Fruit fly (Drosophila melanogaster) whole organism, embryonic: Measurements from ENCODE around the gene CG14439.

ENCODE experiments used
- Aef1 ChIP-seq: fragments of 200-800 bp; sonication (Bioruptor generic); IDR thresholded peaks from 3 replicates; pipeline ENCODE4 v1.3.6; 2022; ENCODE audit warnings: missing biosample characterization, missing genetic modification characterization
- Blimp-1 ChIP-seq: fragments of 200-800 bp; sonication (Bioruptor generic); optimal IDR thresholded peaks from 3 replicates; lab custom pipeline; 2018; ENCODE audit warnings: missing biosample characterization, missing genetic modification characterization, mild to moderate bottlenecking, moderate library complexity, missing genetic modification reagents
- CG11398 ChIP-seq: fragments of 200-800 bp; sonication (Bioruptor generic); optimal IDR thresholded peaks from 2 replicates; lab custom pipeline; 2016; ENCODE audit warnings: missing biosample characterization, missing genetic modification characterization
- CG11723 ChIP-seq: fragments of 200-800 bp; sonication (Bioruptor generic); optimal IDR thresholded peaks from 2 replicates; lab custom pipeline; 2017; ENCODE audit warnings: missing biosample characterization, mild to moderate bottlenecking, missing genetic modification characterization
- CG12942 ChIP-seq: fragments of 200-800 bp; sonication (Bioruptor generic); optimal IDR thresholded peaks from 3 replicates; lab custom pipeline; 2016; ENCODE audit warnings: missing biosample characterization, missing genetic modification characterization
- CG14441 ChIP-seq: fragments of 200-800 bp; sonication (Bioruptor generic); IDR thresholded peaks from 2 replicates; pipeline ENCODE4 v1.3.6; 2022; ENCODE audit warnings: missing biosample characterization, missing genetic modification characterization
- CG15479 ChIP-seq: fragments of 200-800 bp; sonication (Bioruptor generic); optimal IDR thresholded peaks from 3 replicates; lab custom pipeline; 2019; ENCODE audit warnings: missing biosample characterization, mild to moderate bottlenecking, missing genetic modification characterization, moderate library complexity
- CG16815 ChIP-seq: fragments of 200-800 bp; sonication (Bioruptor generic); optimal IDR thresholded peaks from 3 replicates; lab custom pipeline; 2017; ENCODE audit warnings: missing biosample characterization, mild to moderate bottlenecking, missing genetic modification characterization
- CG17186 ChIP-seq: fragments of 200-800 bp; sonication (Bioruptor generic); optimal IDR thresholded peaks from 3 replicates; lab custom pipeline; 2017; ENCODE audit warnings: missing biosample characterization, missing genetic modification reagents, missing genetic modification characterization
- CG17802 ChIP-seq: fragments of 200-800 bp; sonication (Bioruptor generic); optimal IDR thresholded peaks from 2 replicates; lab custom pipeline; 2018; ENCODE audit warnings: missing biosample characterization, mild to moderate bottlenecking, missing genetic modification characterization, moderate library complexity
- CG18764 ChIP-seq: fragments of 200-800 bp; sonication (Bioruptor generic); optimal IDR thresholded peaks from 3 replicates; lab custom pipeline; 2016; ENCODE audit warnings: missing biosample characterization, missing genetic modification characterization
- CG3065 ChIP-seq: fragments of 200-800 bp; sonication (Bioruptor generic); optimal IDR thresholded peaks from 2 replicates; lab custom pipeline; 2016; ENCODE audit warnings: missing biosample characterization, missing genetic modification characterization
- CG3163 ChIP-seq: fragments of 200-800 bp; sonication (Bioruptor generic); optimal IDR thresholded peaks from 3 replicates; lab custom pipeline; 2016; ENCODE audit warnings: missing biosample characterization, missing genetic modification characterization
- CG3281 ChIP-seq: fragments of 200-800 bp; sonication (Bioruptor generic); optimal IDR thresholded peaks from 3 replicates; lab custom pipeline; 2017; ENCODE audit warnings: missing biosample characterization, mild to moderate bottlenecking, missing genetic modification characterization
- CG3407 ChIP-seq: fragments of 200-800 bp; sonication (Bioruptor generic); optimal IDR thresholded peaks from 2 replicates; lab custom pipeline; 2018; ENCODE audit warnings: missing biosample characterization, mild to moderate bottlenecking, missing genetic modification characterization
- CG3838 ChIP-seq: fragments of 200-800 bp; sonication (Bioruptor generic); optimal IDR thresholded peaks from 3 replicates; lab custom pipeline; 2016; ENCODE audit warnings: missing biosample characterization, missing genetic modification characterization
- CG42726 ChIP-seq: fragments of 200-800 bp; sonication (Bioruptor generic); IDR thresholded peaks from 2 replicates; pipeline ENCODE4 v1.3.6; 2022; ENCODE audit warnings: missing biosample characterization, missing genetic modification characterization; ENCODE audit not compliant: partially characterized antibody
- CG4820 ChIP-seq: fragments of 200-800 bp; sonication (Bioruptor generic); optimal IDR thresholded peaks from 3 replicates; lab custom pipeline; 2016; ENCODE audit warnings: missing biosample characterization, missing genetic modification characterization
- CG6813 ChIP-seq: fragments of 200-800 bp; sonication (Bioruptor generic); optimal IDR thresholded peaks from 2 replicates; lab custom pipeline; 2017; ENCODE audit warnings: missing biosample characterization, missing genetic modification characterization, mild to moderate bottlenecking, moderate library complexity, missing genetic modification reagents
- Doc3 ChIP-seq: fragments of 200-800 bp; sonication (Bioruptor generic); IDR thresholded peaks from 3 replicates; pipeline ENCODE4 v1.3.6; 2022; ENCODE audit warnings: missing biosample characterization, missing genetic modification characterization; ENCODE audit not compliant: partially characterized antibody
- Dp ChIP-seq: fragments of 200-800 bp; sonication (Bioruptor generic); optimal IDR thresholded peaks from 2 replicates; lab custom pipeline; 2018; ENCODE audit warnings: missing biosample characterization, mild to moderate bottlenecking, missing genetic modification characterization, moderate library complexity
- HLH3B ChIP-seq: fragments of 200-800 bp; sonication (Bioruptor generic); IDR thresholded peaks from 2 replicates; pipeline ENCODE4 v1.3.6; 2022; ENCODE audit warnings: missing biosample characterization, missing genetic modification characterization
- Mes4 ChIP-seq: fragments of 200-800 bp; sonication (Bioruptor generic); optimal IDR thresholded peaks from 2 replicates; lab custom pipeline; 2016; ENCODE audit warnings: missing biosample characterization, missing genetic modification characterization
- Mrtf ChIP-seq: fragments of 200-800 bp; sonication (Bioruptor generic); IDR thresholded peaks from 3 replicates; pipeline ENCODE4 v1.3.6; 2022; ENCODE audit warnings: missing biosample characterization, missing genetic modification characterization
- Nf-YB ChIP-seq: fragments of 200-800 bp; sonication (Bioruptor generic); optimal IDR thresholded peaks from 3 replicates; lab custom pipeline; 2019; ENCODE audit warnings: missing biosample characterization, mild to moderate bottlenecking, missing genetic modification characterization, moderate library complexity
- NfI ChIP-seq: fragments of 200-800 bp; sonication (Bioruptor generic); optimal IDR thresholded peaks from 3 replicates; lab custom pipeline; 2018; ENCODE audit warnings: missing biosample characterization, mild to moderate bottlenecking, missing genetic modification characterization, moderate library complexity
- Stat92E ChIP-seq, 3 experiments: fragments of >200 bp in 2 of 3; fragments of 200-800 bp in 1 of 3; sonication (Bioruptor generic) in 1 of 3; optimal IDR thresholded peaks; 2 replicates each; lab custom pipeline; 2017 to 2019; ENCODE audit warnings: missing biosample characterization in 3 of 3, missing genetic modification characterization in 3 of 3, mild to moderate bottlenecking in 1 of 3, moderate library complexity in 1 of 3
- TFAM ChIP-seq: fragments of 200-800 bp; sonication (Bioruptor generic); optimal IDR thresholded peaks from 2 replicates; lab custom pipeline; 2017; ENCODE audit warnings: missing biosample characterization, missing genetic modification characterization, inconsistent platforms
- amos ChIP-seq: fragments of 200-800 bp; sonication (Bioruptor generic); IDR thresholded peaks from 2 replicates; pipeline ENCODE4 v1.3.6; 2022; ENCODE audit warnings: missing biosample characterization, missing genetic modification characterization; ENCODE audit not compliant: partially characterized antibody
- az2 ChIP-seq: fragments of 200-800 bp; sonication (Bioruptor generic); optimal IDR thresholded peaks from 3 replicates; lab custom pipeline; 2016; ENCODE audit warnings: missing biosample characterization, missing genetic modification characterization
- cad ChIP-seq: fragments of >200 bp; optimal IDR thresholded peaks from 2 replicates; lab custom pipeline; 2017; ENCODE audit warnings: missing biosample characterization, missing genetic modification characterization
- da ChIP-seq: fragments of 200-800 bp; sonication (Bioruptor generic); optimal IDR thresholded peaks from 2 replicates; lab custom pipeline; 2016; ENCODE audit warnings: missing biosample characterization, missing genetic modification characterization
- dmrt99B ChIP-seq: fragments of 200-800 bp; sonication (Bioruptor generic); optimal IDR thresholded peaks from 2 replicates; lab custom pipeline; 2018; ENCODE audit warnings: missing biosample characterization, mild to moderate bottlenecking, missing genetic modification characterization, moderate library complexity
- exex ChIP-seq: fragments of 200-800 bp; sonication (Bioruptor generic); optimal IDR thresholded peaks from 4 replicates; lab custom pipeline; 2018; ENCODE audit warnings: missing biosample characterization, mild to moderate bottlenecking, missing genetic modification characterization, moderate library complexity
- fd64A ChIP-seq: fragments of 200-800 bp; sonication (Bioruptor generic); optimal IDR thresholded peaks from 3 replicates; lab custom pipeline; 2018; ENCODE audit warnings: missing biosample characterization, mild to moderate bottlenecking, missing genetic modification characterization
- ham ChIP-seq: fragments of 200-800 bp; sonication (Bioruptor generic); IDR thresholded peaks from 2 replicates; pipeline ENCODE4 v1.3.6; 2022; ENCODE audit warnings: missing biosample characterization, missing genetic modification characterization
- kah ChIP-seq: fragments of 200-800 bp; sonication (Bioruptor generic); optimal IDR thresholded peaks from 2 replicates; lab custom pipeline; 2018; ENCODE audit warnings: missing biosample characterization, mild to moderate bottlenecking, missing genetic modification characterization
- knrl ChIP-seq: fragments of 200-800 bp; sonication (Bioruptor generic); IDR thresholded peaks from 3 replicates; pipeline ENCODE4 v1.3.6; 2022; ENCODE audit warnings: missing biosample characterization, missing genetic modification characterization; ENCODE audit not compliant: partially characterized antibody
- mirr ChIP-seq: fragments of 200-800 bp; sonication (Bioruptor generic); optimal IDR thresholded peaks from 3 replicates; lab custom pipeline; 2018; ENCODE audit warnings: missing biosample characterization, mild to moderate bottlenecking, missing genetic modification characterization
- nom ChIP-seq: fragments of 200-800 bp; sonication (Bioruptor generic); optimal IDR thresholded peaks from 2 replicates; lab custom pipeline; 2017; ENCODE audit warnings: missing biosample characterization, missing genetic modification characterization, mild to moderate bottlenecking, moderate library complexity, missing genetic modification reagents
- odd ChIP-seq: fragments of 200-800 bp; sonication (Bioruptor generic); optimal IDR thresholded peaks from 2 replicates; lab custom pipeline; 2017; ENCODE audit warnings: missing biosample characterization, mild to moderate bottlenecking, missing genetic modification characterization
- org-1 ChIP-seq: fragments of 200-800 bp; sonication (Bioruptor generic); optimal IDR thresholded peaks from 2 replicates; lab custom pipeline; 2017; ENCODE audit warnings: missing biosample characterization, missing genetic modification characterization
- otp ChIP-seq: fragments of 200-800 bp; sonication (Bioruptor generic); IDR thresholded peaks from 3 replicates; pipeline ENCODE4, ENCODE4 v1.3.6; 2022; ENCODE audit warnings: missing biosample characterization, missing genetic modification characterization
- pan ChIP-seq, 4 experiments: fragments of >200 bp in 3 of 4; fragments of 200-800 bp in 1 of 4; sonication (Bioruptor generic) in 1 of 4; optimal IDR thresholded peaks in 3 of 4; IDR thresholded peaks in 1 of 4; 2 replicates each; pipeline versions ENCODE4 v1.3.6 to Lab custom; 2017 to 2022; ENCODE audit warnings: missing biosample characterization in 2 of 4, missing genetic modification characterization in 2 of 4, mixed read lengths in 1 of 4
- pho ChIP-seq: fragments of 200-800 bp; sonication (Bioruptor generic); optimal IDR thresholded peaks from 2 replicates; lab custom pipeline; 2016; ENCODE audit warnings: missing biosample characterization, missing genetic modification characterization
- sens-2 ChIP-seq: fragments of 200-800 bp; sonication (Bioruptor generic); IDR thresholded peaks from 2 replicates; pipeline ENCODE4 v1.3.6; 2022; ENCODE audit warnings: missing biosample characterization, missing genetic modification characterization
- seq ChIP-seq: fragments of 200-800 bp; sonication (Bioruptor generic); IDR thresholded peaks from 2 replicates; pipeline ENCODE4 v1.3.6; 2022; ENCODE audit warnings: missing biosample characterization, missing genetic modification characterization
- slbo ChIP-seq: fragments of 200-800 bp; sonication (Bioruptor generic); IDR thresholded peaks from 2 replicates; pipeline ENCODE4 v1.3.6; 2022; ENCODE audit warnings: missing biosample characterization, missing genetic modification characterization
- tap ChIP-seq: fragments of 200-800 bp; optimal IDR thresholded peaks from 3 replicates; lab custom pipeline; 2019; ENCODE audit warnings: missing biosample characterization, mild to moderate bottlenecking, missing genetic modification characterization, moderate library complexity
- zfh2 ChIP-seq: fragments of 200-800 bp; sonication (Bioruptor generic); optimal IDR thresholded peaks from 2 replicates; lab custom pipeline; 2016; ENCODE audit warnings: missing biosample characterization, missing genetic modification characterization

Gene CG14439

DNA sequence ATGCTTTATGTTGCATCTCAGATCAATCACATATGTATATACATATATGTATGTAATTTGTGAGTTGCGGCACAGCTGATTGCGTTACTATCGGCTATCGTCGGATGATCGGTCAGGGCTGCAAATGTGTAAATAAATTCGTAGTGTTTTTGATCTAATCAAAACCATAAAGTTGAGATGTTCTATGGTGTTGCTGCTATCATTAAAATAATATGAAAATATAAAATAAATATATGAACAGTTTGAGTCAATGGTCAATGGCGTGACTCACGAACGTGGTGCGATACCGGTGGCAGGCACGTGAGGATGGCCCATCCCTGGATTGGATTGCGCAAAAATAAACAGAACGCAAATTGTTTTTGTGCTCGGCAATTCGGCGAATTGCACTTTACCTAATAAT, 23.6 kb downstream of the CG14439 start, which contains the start of gene Coq7 (continued):
- TF ChIP-seq dmrt99B (tag; lab: Kevin White, UChicago) (no peak), odd (GFP tag; lab: Kevin White, UChicago) (no peak), amos (GFP tag; lab: Robert Waterston, UW) (peak; percentile 94), org-1 (GFP tag; lab: Kevin White, UChicago) (peak; percentile 56), CG14441 (GFP tag; lab: Robert Waterston, UW) (peak; percentile 94), seq (GFP tag; lab: Robert Waterston, UW) (peak; percentile 84), Doc3 (peak; percentile 99), mirr (GFP tag; lab: Kevin White, UChicago) (no peak), CG3065 (GFP tag; lab: Kevin White, UChicago) (peak; percentile 77), CG3163 (GFP tag; lab: Kevin White, UChicago) (no peak), CG3838 (GFP tag; lab: Kevin White, UChicago) (no peak), CG3281 (GFP tag; lab: Kevin White, UChicago) (no peak), CG15479 (peak; percentile 75), otp (GFP tag; lab: Robert Waterston, UW) (peak; percentile 87), nom (GFP tag; lab: Kevin White, UChicago) (no peak), Stat92E (GFP tag; optimal IDR thresholded peaks at IDR 0.05; lab: Kevin White, UChicago) (no peak), sens-2 (GFP tag; lab: Robert Waterston, UW) (peak; percentile 83), da (GFP tag; lab: Kevin White, UChicago) (no peak), CG3407 (peak; percentile 78), knrl (peak; percentile 98), cad (GFP tag; lab: Kevin White, UChicago) (no peak), az2 (GFP tag; lab: Kevin White, UChicago) (peak; percentile 88), tap (no peak), NfI (GFP tag; lab: Kevin White, UChicago) (peak; percentile 84), pho (peak; percentile 58), CG4820 (GFP tag; lab: Kevin White, UChicago) (peak; percentile 87), CG12942 (peak; percentile 87), ham (GFP tag; lab: Robert Waterston, UW) (peak; percentile 64), Nf-YB (GFP tag; lab: Kevin White, UChicago) (peak; percentile 51), zfh2 (GFP tag; lab: Kevin White, UChicago) (peak; percentile 61), Blimp-1 (GFP tag; lab: Kevin White, UChicago) (no peak), Aef1 (GFP tag; lab: Robert Waterston, UW) (peak; percentile 92), slbo (GFP tag; lab: Robert Waterston, UW) (peak; percentile 96), HLH3B (GFP tag; lab: Robert Waterston, UW) (peak; percentile 87), kah (GFP tag; lab: Kevin White, UChicago) (peak; percentile 57), CG17186 (GFP tag; lab: Kevin White, UChicago) (peak; percentile 91), CG6813 (GFP tag; lab: Kevin White, UChicago) (peak; percentile 62), CG42726 (GFP tag; lab: Robert Waterston, UW) (peak; percentile 95), CG11398 (GFP tag; lab: Kevin White, UChicago) (no peak), CG18764 (GFP tag; lab: Kevin White, UChicago) (peak; percentile 84), exex (tag; lab: Kevin White, UChicago) (no peak), Dp (peak; percentile 32), Mes4 (GFP tag; lab: Kevin White, UChicago) (no peak), Mrtf (peak; percentile 84), pan (optimal IDR thresholded peaks at IDR 0.05; lab: Kevin White, UChicago) (no peak), pan (GFP tag; optimal IDR thresholded peaks at IDR 0.05 in 1 of 2, IDR thresholded peaks at IDR 0.05 in 1 of 2) (peak in 1 of 2 experiments; percentile 92), CG17802 (tag; lab: Kevin White, UChicago) (peak; percentile 58), CG11723 (no peak), fd64A (GFP tag; lab: Kevin White, UChicago) (peak; percentile 54), CG16815 (GFP tag; lab: Kevin White, UChicago) (peak; percentile 82), TFAM (GFP tag; lab: Kevin White, UChicago) (peak; percentile 11)
